Fruit fly (Drosophila melanogaster) Kc167 (cell line): ENCODE measurements around the gene SCCRO.

ENCODE experiments used
- Myc ChIP-seq: fragments of >200 bp; optimal IDR thresholded peaks from 2 replicates; lab custom pipeline; 2017; ENCODE audit warnings: missing external identifiers
- Sin3A ChIP-seq: fragments of >200 bp; optimal IDR thresholded peaks from 2 replicates; lab custom pipeline; 2018; ENCODE audit warnings: missing external identifiers
- h ChIP-seq: fragments of >200 bp; optimal IDR thresholded peaks from 3 replicates; lab custom pipeline; 2018; ENCODE audit warnings: missing external identifiers
- insv ChIP-seq: fragments of >200 bp; optimal IDR thresholded peaks from 3 replicates; lab custom pipeline; 2018; ENCODE audit warnings: missing external identifiers
- psq ChIP-seq: fragments of >200 bp; optimal IDR thresholded peaks from 2 replicates; lab custom pipeline; 2017; ENCODE audit warnings: missing external identifiers
- ttk ChIP-seq: sonication (Bioruptor generic); optimal IDR thresholded peaks from 2 replicates; lab custom pipeline; 2017; ENCODE audit warnings: missing external identifiers

dm6 chr3L:15576357-15576756 lies 13.1 kb downstream of the SCCRO start, which contains the start of gene Ufsp2:
- no peak for TF ChIP-seq Sin3A (lab: Kevin White, UChicago)
- TF ChIP-seq h (lab: Kevin White, UChicago) = no peak
- no peak for TF ChIP-seq insv (lab: Kevin White, UChicago)
- TF ChIP-seq psq (lab: Kevin White, UChicago) = no peak
- TF ChIP-seq Myc (lab: Kevin White, UChicago) = no peak
- no peak for TF ChIP-seq ttk (lab: Kevin White, UChicago)
